Worm (Caenorhabditis elegans) whole organism, L2 larva: ENCODE data around the gene C28C12.1.
A peak's percentile ranks its signal among the peaks of the same experiment; 100 is the strongest.

ENCODE experiments used
- C34F6.9 ChIP-seq: fragments of 150-350 bp; optimal IDR thresholded peaks from 2 replicates; lab custom pipeline; 2014; ENCODE audit warnings: missing biosample characterization, missing genetic modification characterization
- F13H6.1 ChIP-seq: sonication (generic microtip); optimal IDR thresholded peaks from 2 replicates; lab custom pipeline; 2016; ENCODE audit warnings: missing genetic modification characterization, missing compliant biosample characterization
- R02D3.7 ChIP-seq: fragments of 150-350 bp; optimal IDR thresholded peaks from 2 replicates; lab custom pipeline; 2014; ENCODE audit warnings: missing biosample characterization, missing genetic modification characterization
- Y55F3AM.14 ChIP-seq: fragments of 200-800 bp; sonication (Bioruptor generic); optimal IDR thresholded peaks from 2 replicates; lab custom pipeline; 2018; ENCODE audit warnings: mild to moderate bottlenecking, missing genetic modification characterization, missing compliant biosample characterization
- ZK546.5 ChIP-seq: sonication (generic microtip); optimal IDR thresholded peaks from 2 replicates; lab custom pipeline; 2017; ENCODE audit warnings: missing biosample characterization, missing genetic modification characterization
- alr-1 ChIP-seq: fragments of 150-350 bp; optimal IDR thresholded peaks from 2 replicates; lab custom pipeline; 2014; ENCODE audit warnings: missing biosample characterization, missing genetic modification characterization
- aly-2 ChIP-seq: fragments of 150-350 bp; optimal IDR thresholded peaks from 2 replicates; lab custom pipeline; 2014; ENCODE audit warnings: missing biosample characterization, missing genetic modification characterization
- ama-1 ChIP-seq: fragments of 150-350 bp; optimal IDR thresholded peaks from 2 replicates; lab custom pipeline; 2018; ENCODE audit warnings: inconsistent platforms
- blmp-1 ChIP-seq: sonication (generic microtip); optimal IDR thresholded peaks from 2 replicates; lab custom pipeline; 2017; ENCODE audit warnings: missing genetic modification characterization, mild to moderate bottlenecking, missing compliant biosample characterization, antibody characterized with exemption, moderate library complexity; ENCODE audit not compliant: insufficient read depth
- ceh-16 ChIP-seq: fragments of 150-350 bp; optimal IDR thresholded peaks from 2 replicates; lab custom pipeline; 2014; ENCODE audit warnings: missing biosample characterization, missing genetic modification characterization
- ceh-82 ChIP-seq: fragments of 150-350 bp; optimal IDR thresholded peaks from 2 replicates; lab custom pipeline; 2014; ENCODE audit warnings: missing biosample characterization, missing genetic modification characterization
- crh-2 ChIP-seq: sonication (generic microtip); optimal IDR thresholded peaks from 2 replicates; lab custom pipeline; 2017; ENCODE audit warnings: missing biosample characterization, missing genetic modification characterization
- dmd-4 ChIP-seq: sonication (generic microtip); optimal IDR thresholded peaks from 2 replicates; lab custom pipeline; 2017; ENCODE audit warnings: missing biosample characterization, missing genetic modification characterization
- egl-27 ChIP-seq: sonication (generic microtip); optimal IDR thresholded peaks from 3 replicates; lab custom pipeline; 2017; ENCODE audit warnings: missing biosample characterization, missing genetic modification reagents, missing genetic modification characterization
- elt-1 ChIP-seq: fragments of 150-350 bp; optimal IDR thresholded peaks from 2 replicates; lab custom pipeline; 2014; ENCODE audit warnings: missing biosample characterization, missing genetic modification characterization
- elt-3 ChIP-seq: sonication (generic microtip); optimal IDR thresholded peaks from 2 replicates; lab custom pipeline; 2017; ENCODE audit warnings: missing biosample characterization, missing genetic modification characterization
- gmeb-1 ChIP-seq: fragments of 150-350 bp; optimal IDR thresholded peaks from 2 replicates; lab custom pipeline; 2014; ENCODE audit warnings: missing biosample characterization, missing genetic modification characterization
- lin-11 ChIP-seq: fragments of 150-350 bp; sonication (generic microtip); optimal IDR thresholded peaks from 2 replicates; lab custom pipeline; 2014; ENCODE audit warnings: missing biosample characterization, missing genetic modification characterization, inconsistent platforms, mixed read lengths
- lin-13 ChIP-seq: fragments of 150-350 bp; optimal IDR thresholded peaks from 2 replicates; lab custom pipeline; 2014; ENCODE audit warnings: missing biosample characterization, missing genetic modification reagents, missing genetic modification characterization
- lin-39 ChIP-seq: fragments of 150-350 bp; optimal IDR thresholded peaks from 2 replicates; lab custom pipeline; 2014; ENCODE audit warnings: missing biosample characterization, missing genetic modification reagents, missing genetic modification characterization
- lsy-2 ChIP-seq, 2 experiments: fragments of 150-350 bp in 1 of 2; sonication (generic microtip) in 1 of 2; optimal IDR thresholded peaks; 2 replicates each; lab custom pipeline; 2014 to 2017; ENCODE audit warnings: missing biosample characterization in 2 of 2, missing genetic modification characterization in 2 of 2
- mab-5 ChIP-seq: fragments of 150-350 bp; optimal IDR thresholded peaks from 2 replicates; lab custom pipeline; 2014; ENCODE audit warnings: missing biosample characterization, missing genetic modification characterization
- mbf-1 ChIP-seq: sonication (generic microtip); optimal IDR thresholded peaks from 2 replicates; lab custom pipeline; 2017; ENCODE audit warnings: missing biosample characterization, missing genetic modification characterization
- mdl-1 ChIP-seq, 2 experiments: fragments of 150-350 bp in 1 of 2; sonication (generic microtip) in 1 of 2; optimal IDR thresholded peaks; 2 replicates each; lab custom pipeline; 2017; ENCODE audit warnings: missing biosample characterization in 2 of 2, missing genetic modification characterization in 2 of 2
- nhr-10 ChIP-seq: sonication (generic microtip); optimal IDR thresholded peaks from 2 replicates; lab custom pipeline; 2017; ENCODE audit warnings: missing biosample characterization, missing genetic modification characterization
- nhr-11 ChIP-seq: fragments of 150-350 bp; optimal IDR thresholded peaks from 2 replicates; lab custom pipeline; 2014; ENCODE audit warnings: missing biosample characterization, missing genetic modification characterization
- nhr-12 ChIP-seq: fragments of 150-350 bp; optimal IDR thresholded peaks from 2 replicates; lab custom pipeline; 2014; ENCODE audit warnings: missing biosample characterization, missing genetic modification characterization
- nhr-129 ChIP-seq: fragments of 150-350 bp; optimal IDR thresholded peaks from 2 replicates; lab custom pipeline; 2014; ENCODE audit warnings: missing biosample characterization, missing genetic modification characterization
- nhr-21 ChIP-seq: fragments of 150-350 bp; optimal IDR thresholded peaks from 2 replicates; lab custom pipeline; 2014; ENCODE audit warnings: missing biosample characterization, missing genetic modification characterization
- nhr-23 ChIP-seq: fragments of 150-350 bp; optimal IDR thresholded peaks from 2 replicates; lab custom pipeline; 2014; ENCODE audit warnings: missing biosample characterization, missing genetic modification reagents, missing genetic modification characterization
- nhr-237 ChIP-seq: fragments of 150-350 bp; optimal IDR thresholded peaks from 2 replicates; lab custom pipeline; 2014; ENCODE audit warnings: missing biosample characterization, missing genetic modification characterization
- nhr-6 ChIP-seq: fragments of 150-350 bp; optimal IDR thresholded peaks from 2 replicates; lab custom pipeline; 2014; ENCODE audit warnings: missing biosample characterization, missing genetic modification characterization
- nhr-77 ChIP-seq: fragments of 150-350 bp; optimal IDR thresholded peaks from 2 replicates; lab custom pipeline; 2014; ENCODE audit warnings: missing biosample characterization, missing genetic modification characterization
- peb-1 ChIP-seq: fragments of 150-350 bp; optimal IDR thresholded peaks from 2 replicates; lab custom pipeline; 2014; ENCODE audit warnings: missing biosample characterization, missing genetic modification characterization
- sem-4 ChIP-seq: fragments of 150-350 bp; optimal IDR thresholded peaks from 2 replicates; lab custom pipeline; 2014; ENCODE audit warnings: missing biosample characterization, missing genetic modification reagents, missing genetic modification characterization
- sma-3 ChIP-seq: sonication (generic microtip); optimal IDR thresholded peaks from 2 replicates; lab custom pipeline; 2016; ENCODE audit warnings: missing genetic modification reagents, missing genetic modification characterization, missing compliant biosample characterization
- sma-9 ChIP-seq, 2 experiments: fragments of 150-350 bp in 1 of 2; sonication (generic microtip) in 1 of 2; optimal IDR thresholded peaks; 2 replicates each; lab custom pipeline; 2014 to 2016; ENCODE audit warnings: missing genetic modification characterization in 2 of 2, mild to moderate bottlenecking in 1 of 2, missing biosample characterization in 1 of 2, missing compliant biosample characterization in 1 of 2, missing genetic modification reagents in 1 of 2, moderate library complexity in 1 of 2
- snpc-4 ChIP-seq: fragments of 150-350 bp; optimal IDR thresholded peaks from 2 replicates; lab custom pipeline; 2014; ENCODE audit warnings: missing biosample characterization, missing genetic modification characterization
- unc-39 ChIP-seq: fragments of 150-350 bp; optimal IDR thresholded peaks from 2 replicates; lab custom pipeline; 2014; ENCODE audit warnings: missing biosample characterization, missing genetic modification characterization
- unc-62 ChIP-seq: fragments of 150-350 bp; optimal IDR thresholded peaks from 2 replicates; lab custom pipeline; 2014; ENCODE audit warnings: missing biosample characterization, missing genetic modification reagents, missing genetic modification characterization
- zag-1 ChIP-seq: fragments of 150-350 bp; optimal IDR thresholded peaks from 2 replicates; lab custom pipeline; 2014; ENCODE audit warnings: missing biosample characterization, missing genetic modification characterization
- ztf-1 ChIP-seq: fragments of 200-800 bp; sonication (Bioruptor generic); conservative IDR thresholded peaks from 2 replicates; pipeline ENCODE4 v1.3.6; 2022; ENCODE audit warnings: missing genetic modification characterization, missing compliant biosample characterization
- ztf-11 ChIP-seq: sonication (generic microtip); optimal IDR thresholded peaks from 2 replicates; lab custom pipeline; 2017; ENCODE audit warnings: missing biosample characterization, missing genetic modification characterization
- ztf-4 ChIP-seq: fragments of 150-350 bp; optimal IDR thresholded peaks from 2 replicates; lab custom pipeline; 2014; ENCODE audit warnings: missing biosample characterization, missing genetic modification characterization

C28C12.1 gene

DNA sequence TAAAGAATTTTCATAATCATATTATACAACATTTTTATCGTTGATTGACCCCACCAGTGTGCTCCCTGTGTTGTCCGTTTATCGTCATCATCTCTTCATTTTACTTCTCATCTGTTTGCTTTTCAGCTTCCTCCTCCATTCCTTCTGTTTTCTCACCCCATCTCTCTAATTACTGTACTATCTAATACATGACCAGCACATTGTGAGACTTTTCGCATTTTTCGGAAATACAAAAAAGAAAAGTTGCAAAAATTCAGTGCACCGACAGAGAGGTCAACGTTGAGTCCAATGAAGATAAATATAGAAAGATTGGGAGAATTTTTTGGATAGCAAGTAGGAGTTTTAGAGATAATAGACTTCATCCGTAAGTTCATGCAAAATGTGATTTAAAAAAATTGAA lies 18.5 kb downstream of the C28C12.1 start:
- no peak for TF ChIP-seq nhr-11 (tag; lab: Kevin White, UChicago)
- no peak for TF ChIP-seq nhr-23 (tag; lab: Kevin White, UChicago)
- TF ChIP-seq ztf-11 (tag; lab: Kevin White, UChicago) = no peak
- no peak for TF ChIP-seq egl-27 (tag; lab: Kevin White, UChicago)
- TF ChIP-seq sma-9 (GFP tag; optimal IDR thresholded peaks at IDR 0.05; lab: Kevin White, UChicago) = no peak
- no peak for TF ChIP-seq sma-9 (tag; optimal IDR thresholded peaks at IDR 0.05; lab: Kevin White, UChicago)
- no peak for TF ChIP-seq ZK546.5

DNA sequence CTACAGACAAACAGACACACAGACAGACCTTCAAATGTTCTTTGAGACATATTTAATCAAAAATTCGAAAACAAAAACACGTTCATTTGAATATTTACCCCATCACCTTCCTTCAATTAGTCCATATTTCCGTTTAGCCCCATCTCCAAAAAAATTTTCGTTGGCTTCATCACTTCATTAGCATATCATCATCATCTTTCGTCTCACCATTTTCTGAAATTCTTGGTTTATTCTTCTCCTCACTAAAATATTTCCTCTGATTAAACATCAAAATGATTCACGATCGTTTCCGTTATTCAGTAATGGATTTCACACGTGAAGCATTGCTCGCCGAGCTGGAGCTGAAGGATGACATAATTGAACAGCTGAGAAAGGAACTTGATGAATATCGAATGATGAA lies 19.1 kb downstream of the C28C12.1 start, which contains the start of gene pkg-2:
TSS of gene pkg-2 (plus strand) at position 301 of the 400 bp plus-strand sequence.
- no peak for TF ChIP-seq sma-9 (GFP tag; optimal IDR thresholded peaks at IDR 0.05; lab: Kevin White, UChicago)
- no peak for TF ChIP-seq sma-9 (tag; optimal IDR thresholded peaks at IDR 0.05; lab: Kevin White, UChicago)
- TF ChIP-seq nhr-129 (tag; lab: Kevin White, UChicago) = no peak
- no peak for TF ChIP-seq nhr-237 (tag; lab: Kevin White, UChicago)
- TF ChIP-seq lin-39 (tag; lab: Kevin White, UChicago) = no peak
- TF ChIP-seq ama-1 (lab: Kevin White, UChicago) = no peak
- TF ChIP-seq nhr-12 (tag; lab: Kevin White, UChicago) = no peak
- no peak for TF ChIP-seq egl-27 (tag; lab: Kevin White, UChicago)
- TF ChIP-seq sem-4 (tag; lab: Kevin White, UChicago) = no peak
- no peak for TF ChIP-seq zag-1 (tag; lab: Kevin White, UChicago)
- TF ChIP-seq mbf-1 (tag; lab: Kevin White, UChicago) = no peak
- no peak for TF ChIP-seq alr-1

DNA sequence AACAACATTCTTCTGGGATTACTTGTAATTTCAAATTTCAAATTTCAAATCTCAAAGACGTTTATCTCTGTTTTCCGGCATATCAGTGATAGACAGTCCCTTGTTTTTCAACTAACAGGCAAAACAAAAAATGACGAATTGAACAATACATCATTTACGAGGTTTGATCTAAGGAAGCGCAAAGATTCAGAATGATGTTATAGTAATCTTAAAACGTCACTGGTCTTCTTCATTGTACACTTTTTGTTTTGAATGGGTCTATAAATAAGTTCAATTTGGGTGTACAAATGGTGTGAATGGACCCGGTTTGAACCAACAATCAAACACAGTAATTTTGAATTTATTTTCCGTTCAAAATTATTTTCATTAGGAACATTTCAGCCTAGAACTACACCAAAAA lies 22.5 kb downstream of the C28C12.1 start:
- TF ChIP-seq ztf-4 (tag; lab: Kevin White, UChicago) = no peak
- TF ChIP-seq dmd-4 (tag; lab: Kevin White, UChicago) = no peak
- TF ChIP-seq C34F6.9 (tag; lab: Kevin White, UChicago) = no peak
- no peak for TF ChIP-seq nhr-237 (tag; lab: Kevin White, UChicago)
- TF ChIP-seq peb-1 (tag; lab: Kevin White, UChicago) = no peak
- TF ChIP-seq R02D3.7 (tag; lab: Kevin White, UChicago) = no peak
- no peak for TF ChIP-seq snpc-4 (tag; lab: Kevin White, UChicago)
- TF ChIP-seq sma-3 (GFP tag; lab: Kevin White, UChicago) = no peak
- TF ChIP-seq sma-9 (GFP tag; optimal IDR thresholded peaks at IDR 0.05; lab: Kevin White, UChicago) = no peak
- no peak for TF ChIP-seq sma-9 (tag; optimal IDR thresholded peaks at IDR 0.05; lab: Kevin White, UChicago)
- TF ChIP-seq ztf-1 = no peak
- no peak for TF ChIP-seq crh-2 (tag; lab: Kevin White, UChicago)

DNA sequence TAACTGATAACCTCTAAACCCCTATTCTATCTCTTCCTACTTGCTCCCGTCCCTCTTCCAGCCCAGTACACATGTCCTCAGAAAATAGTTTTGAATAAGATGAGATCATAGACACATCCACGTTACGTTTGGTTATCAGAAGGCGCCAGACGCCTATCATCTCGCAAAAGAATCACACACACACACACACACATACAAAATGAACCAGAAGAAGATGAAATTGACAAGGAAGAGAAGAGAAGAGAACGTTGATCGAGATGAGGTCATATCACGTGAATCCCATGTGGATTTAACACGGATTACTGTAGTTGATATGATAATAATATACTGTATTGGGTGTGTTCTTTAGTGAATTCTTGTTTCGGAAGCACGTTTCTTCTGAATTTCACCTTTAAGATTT lies 24.6 kb downstream of the C28C12.1 start:
- TF ChIP-seq blmp-1 (tag; lab: Kevin White, UChicago) (peak; percentile 43), nhr-11 (tag; lab: Kevin White, UChicago) (no peak), snpc-4 (tag; lab: Kevin White, UChicago) (no peak), nhr-10 (tag; lab: Kevin White, UChicago) (no peak), ztf-4 (tag; lab: Kevin White, UChicago) (peak; percentile 65), unc-39 (tag; lab: Kevin White, UChicago) (no peak), ZK546.5 (no peak), nhr-77 (tag; lab: Kevin White, UChicago) (no peak), lin-13 (no peak), mab-5 (no peak), lsy-2 (tag; optimal IDR thresholded peaks at IDR 0.05; lab: Kevin White, UChicago) (peak in 1 of 2 experiments; percentile 86), unc-62 (GFP tag; lab: Kevin White, UChicago) (peak; percentile 23), ama-1 (lab: Kevin White, UChicago) (no peak), Y55F3AM.14 (GFP tag; lab: Kevin White, UChicago) (peak; percentile 62), zag-1 (tag; lab: Kevin White, UChicago) (no peak), elt-1 (tag; lab: Kevin White, UChicago) (no peak), gmeb-1 (tag; lab: Kevin White, UChicago) (no peak), lin-11 (no peak), mdl-1 (tag; optimal IDR thresholded peaks at IDR 0.05; lab: Kevin White, UChicago) (peak in 1 of 2 experiments; percentile 44), nhr-237 (tag; lab: Kevin White, UChicago) (no peak), ceh-16 (tag; lab: Kevin White, UChicago) (no peak), C34F6.9 (tag; lab: Kevin White, UChicago) (peak; percentile 11), aly-2 (tag; lab: Kevin White, UChicago) (no peak), crh-2 (tag; lab: Kevin White, UChicago) (peak; percentile 63), sma-3 (GFP tag; lab: Kevin White, UChicago) (peak; percentile 88), dmd-4 (tag; lab: Kevin White, UChicago) (no peak), ztf-1 (no peak), R02D3.7 (tag; lab: Kevin White, UChicago) (no peak), nhr-21 (peak; percentile 87), alr-1 (no peak), peb-1 (tag; lab: Kevin White, UChicago) (no peak), F13H6.1 (tag; lab: Kevin White, UChicago) (peak; percentile 92), nhr-23 (tag; lab: Kevin White, UChicago) (no peak), ceh-82 (tag; lab: Kevin White, UChicago) (no peak), lin-39 (tag; lab: Kevin White, UChicago) (no peak), nhr-6 (tag; lab: Kevin White, UChicago) (peak; percentile 79), sem-4 (tag; lab: Kevin White, UChicago) (peak; percentile 18), elt-3 (tag; lab: Kevin White, UChicago) (no peak), egl-27 (tag; lab: Kevin White, UChicago) (peak; percentile 62)
